Fruit fly (Drosophila melanogaster) whole organism, embryonic: Measurements from ENCODE around the gene CG14805.

ENCODE experiments used
- CG10209 ChIP-seq: fragments of 200-800 bp; sonication (Bioruptor generic); optimal IDR thresholded peaks from 3 replicates; lab custom pipeline; 2017; ENCODE audit warnings: missing biosample characterization, mild to moderate bottlenecking, missing genetic modification characterization, missing genetic modification reagents
- CG16813 ChIP-seq: fragments of 200-800 bp; sonication (Bioruptor generic); IDR thresholded peaks from 3 replicates; pipeline ENCODE4 v1.3.6; 2022; ENCODE audit warnings: missing biosample characterization, missing genetic modification characterization; ENCODE audit not compliant: partially characterized antibody
- CG17568 ChIP-seq: fragments of 200-800 bp; sonication (Bioruptor generic); optimal IDR thresholded peaks from 2 replicates; lab custom pipeline; 2018; ENCODE audit warnings: missing biosample characterization, mild to moderate bottlenecking, missing genetic modification characterization, moderate library complexity
- CG6791 ChIP-seq: fragments of 200-800 bp; sonication (Bioruptor generic); IDR thresholded peaks from 3 replicates; pipeline ENCODE4 v1.3.6; 2022; ENCODE audit warnings: missing biosample characterization, missing genetic modification characterization; ENCODE audit not compliant: partially characterized antibody
- YL-1 ChIP-seq: fragments of 200-800 bp; sonication (Bioruptor generic); optimal IDR thresholded peaks from 3 replicates; lab custom pipeline; 2017; ENCODE audit warnings: missing biosample characterization, mild to moderate bottlenecking, missing genetic modification characterization
- bowl ChIP-seq: fragments of 200-800 bp; sonication (Bioruptor generic); IDR thresholded peaks from 2 replicates; pipeline ENCODE4 v1.3.6; 2022; ENCODE audit warnings: missing biosample characterization, missing genetic modification characterization
- grn ChIP-seq: fragments of 200-800 bp; sonication (Bioruptor generic); optimal IDR thresholded peaks from 3 replicates; lab custom pipeline; 2017; ENCODE audit warnings: missing biosample characterization, missing genetic modification characterization
- org-1 ChIP-seq: fragments of 200-800 bp; sonication (Bioruptor generic); optimal IDR thresholded peaks from 2 replicates; lab custom pipeline; 2017; ENCODE audit warnings: missing biosample characterization, missing genetic modification characterization
- sens-2 ChIP-seq: fragments of 200-800 bp; sonication (Bioruptor generic); IDR thresholded peaks from 2 replicates; pipeline ENCODE4 v1.3.6; 2022; ENCODE audit warnings: missing biosample characterization, missing genetic modification characterization

dm6 chrX:1846386-1846785, 30.7 kb upstream of the CG14805 start:
- no peak for TF ChIP-seq CG16813 (GFP tag; lab: Robert Waterston, UW)
- TF ChIP-seq bowl (GFP tag; lab: Robert Waterston, UW) = no peak
- no peak for TF ChIP-seq sens-2 (GFP tag; lab: Robert Waterston, UW)
- no peak for TF ChIP-seq CG17568 (GFP tag; lab: Kevin White, UChicago)
- TF ChIP-seq grn (GFP tag; lab: Kevin White, UChicago) = no peak
- TF ChIP-seq org-1 (GFP tag; lab: Kevin White, UChicago) = no peak
- no peak for TF ChIP-seq YL-1
- no peak for TF ChIP-seq CG6791 (GFP tag; lab: Robert Waterston, UW)
- no peak for TF ChIP-seq CG10209
